Fruit fly (Drosophila melanogaster): ENCODE measurements around the gene CG16888.

The CG16888 gene

dm6 chr2L:13838647-13839390 is 25.8 kb upstream of the CG16888 start (continued):
- no peak for TF ChIP-seq dmrt11E (tag; optimal IDR thresholded peaks at IDR 0.05)
- TF ChIP-seq CG5245 (GFP tag; optimal IDR thresholded peaks at IDR 0.05) = no peak
- TF ChIP-seq E2f1 (GFP tag; IDR thresholded peaks at IDR 0.05) = no peak
- TF ChIP-seq CG10431 (GFP tag; optimal IDR thresholded peaks at IDR 0.05) = no peak
- peak; percentile 24 for TF ChIP-seq CG12659 (GFP tag; optimal IDR thresholded peaks at IDR 0.05)
- TF ChIP-seq gfzf (GFP tag; optimal IDR thresholded peaks at IDR 0.05) = no peak
- peak; percentile 35 for TF ChIP-seq mam (GFP tag; optimal IDR thresholded peaks at IDR 0.05)
- TF ChIP-seq Rfx (GFP tag; IDR thresholded peaks at IDR 0.05) = peak; percentile 36
- TF ChIP-seq slp2 (GFP tag; optimal IDR thresholded peaks at IDR 0.05) = no peak
- TF ChIP-seq CTCF (GFP tag; optimal IDR thresholded peaks at IDR 0.05) = no peak
- TF ChIP-seq CG7963 (GFP tag; IDR thresholded peaks at IDR 0.05; ENCODE audit: partially characterized antibody) = no peak
- TF ChIP-seq Awh (GFP tag; IDR thresholded peaks at IDR 0.05) = peak; percentile 68; the same call in 1 of the 2 replicates
- peak; percentile 27 for TF ChIP-seq Hr3 (GFP tag; optimal IDR thresholded peaks at IDR 0.05)
- TF ChIP-seq Myb (GFP tag; optimal IDR thresholded peaks at IDR 0.05) = no peak
- TF ChIP-seq CG15269 (tag; optimal IDR thresholded peaks at IDR 0.05) = peak; percentile 58
- TF ChIP-seq Dad (GFP tag; optimal IDR thresholded peaks at IDR 0.05) = no peak
- TF ChIP-seq CG10366 (GFP tag; IDR thresholded peaks at IDR 0.05) = no peak
- TF ChIP-seq tx (GFP tag; optimal IDR thresholded peaks at IDR 0.05) = no peak
- TF ChIP-seq sens (GFP tag) = peak; percentile 84
- TF ChIP-seq gem (tag; optimal IDR thresholded peaks at IDR 0.05) = peak; percentile 42
- no peak for TF ChIP-seq Hmx (GFP tag; optimal IDR thresholded peaks at IDR 0.05)
- peak; percentile 23 for TF ChIP-seq Vsx1 (GFP tag; optimal IDR thresholded peaks at IDR 0.05)
- TF ChIP-seq sd (tag; optimal IDR thresholded peaks at IDR 0.05) = peak; percentile 89
- TF ChIP-seq CG9727 (GFP tag; optimal IDR thresholded peaks at IDR 0.05) = peak; percentile 33
- no peak for TF ChIP-seq HmgD (GFP tag; optimal IDR thresholded peaks at IDR 0.05)
- TF ChIP-seq CG11504 (tag; optimal IDR thresholded peaks at IDR 0.05) = peak; percentile 39
- TF ChIP-seq gt (GFP tag; IDR thresholded peaks at IDR 0.05) = no peak
- TF ChIP-seq Meics (GFP tag; optimal IDR thresholded peaks at IDR 0.05) = peak; percentile 50
- peak; percentile 38 for TF ChIP-seq Nf-YC (tag; optimal IDR thresholded peaks at IDR 0.05)
- no peak for TF ChIP-seq Lpt (GFP tag; optimal IDR thresholded peaks at IDR 0.05)
- no peak for TF ChIP-seq Dref (GFP tag; IDR thresholded peaks at IDR 0.05)
- no peak for TF ChIP-seq tup (GFP tag; optimal IDR thresholded peaks at IDR 0.05)
- no peak for TF ChIP-seq unc-4 (GFP tag; IDR thresholded peaks at IDR 0.05; ENCODE audit: partially characterized antibody)
- no peak for TF ChIP-seq CG16779 (GFP tag; IDR thresholded peaks at IDR 0.05)
- no peak for TF ChIP-seq Drgx (GFP tag; IDR thresholded peaks at IDR 0.05)
- TF ChIP-seq Elba2 (GFP tag; optimal IDR thresholded peaks at IDR 0.05) = no peak
- TF ChIP-seq bsh (GFP tag; optimal IDR thresholded peaks at IDR 0.05) = peak in 1 of 2 experiments; percentile 31
- no peak for TF ChIP-seq gcm2 (GFP tag; optimal IDR thresholded peaks at IDR 0.05)
- TF ChIP-seq CG3726 (GFP tag; IDR thresholded peaks at IDR 0.05) = no peak
- peak; percentile 38 for TF ChIP-seq CG3838 (GFP tag; optimal IDR thresholded peaks at IDR 0.05)
- no peak for TF ChIP-seq sc (optimal IDR thresholded peaks at IDR 0.05)
- peak; percentile 16 for TF ChIP-seq sc (GFP tag; optimal IDR thresholded peaks at IDR 0.05)
- 0 out of 3 replicates have a peak, but pooled peaks have one; percentile 18 for TF ChIP-seq CG2199 (GFP tag; IDR thresholded peaks at IDR 0.05)
- TF ChIP-seq CG11695 (GFP tag; IDR thresholded peaks at IDR 0.05) = no peak; the same call in 2 of the 3 replicates
- peak; percentile 10 for TF ChIP-seq CoRest (tag; optimal IDR thresholded peaks at IDR 0.05)
- peak; percentile 54 for TF ChIP-seq CG13894 (tag; optimal IDR thresholded peaks at IDR 0.05)
- TF ChIP-seq Camta (GFP tag; optimal IDR thresholded peaks at IDR 0.05) = peak; percentile 10
- TF ChIP-seq Eip74EF (GFP tag; optimal IDR thresholded peaks at IDR 0.05) = no peak
- peak; percentile 46 for TF ChIP-seq fd102C (GFP tag; optimal IDR thresholded peaks at IDR 0.05)
- TF ChIP-seq org-1 (GFP tag; optimal IDR thresholded peaks at IDR 0.05) = no peak
- no peak for TF ChIP-seq CG4424 (GFP tag; optimal IDR thresholded peaks at IDR 0.05)

Data from whole organism, embryonic.